Fruit fly (Drosophila melanogaster): ENCODE data around the gene CG8541.

dm6 chr3L:7440633-7441032 is 30.7 kb upstream of the CG8541 start, which contains the start of gene sphinx2:
- TF ChIP-seq usp (GFP tag; optimal IDR thresholded peaks at IDR 0.05) (no peak), CG8478 (optimal IDR thresholded peaks at IDR 0.05) (no peak)

Measured in whole organism.